Fruit fly (Drosophila melanogaster) whole organism, embryonic: Measurements from ENCODE around the gene CG34026.

ENCODE experiments used
- BEAF-32 ChIP-seq: fragments of 200-800 bp; sonication (Bioruptor generic); optimal IDR thresholded peaks from 3 replicates; lab custom pipeline; 2017; ENCODE audit warnings: missing biosample characterization, missing genetic modification characterization, mild to moderate bottlenecking, moderate library complexity, missing genetic modification reagents
- CG10565 ChIP-seq: fragments of 200-800 bp; sonication (Bioruptor generic); optimal IDR thresholded peaks from 3 replicates; lab custom pipeline; 2016; ENCODE audit warnings: missing biosample characterization, mild to moderate bottlenecking, missing genetic modification characterization
- CG10654 ChIP-seq: fragments of 200-800 bp; sonication (Bioruptor generic); optimal IDR thresholded peaks from 2 replicates; lab custom pipeline; 2016; ENCODE audit warnings: missing biosample characterization, missing genetic modification characterization
- CG15011 ChIP-seq: fragments of 200-800 bp; sonication (Bioruptor generic); optimal IDR thresholded peaks from 3 replicates; lab custom pipeline; 2018; ENCODE audit warnings: missing biosample characterization, mild to moderate bottlenecking, missing genetic modification characterization
- CG1603 ChIP-seq: fragments of 200-800 bp; sonication (Bioruptor generic); optimal IDR thresholded peaks from 2 replicates; lab custom pipeline; 2019; ENCODE audit warnings: missing biosample characterization, mild to moderate bottlenecking, missing genetic modification characterization, moderate library complexity
- CG17359 ChIP-seq: fragments of 200-800 bp; sonication (Bioruptor generic); optimal IDR thresholded peaks from 3 replicates; lab custom pipeline; 2018; ENCODE audit warnings: missing biosample characterization, mild to moderate bottlenecking, missing genetic modification characterization, moderate library complexity
- CG18599 ChIP-seq: fragments of 200-800 bp; sonication (Bioruptor generic); optimal IDR thresholded peaks from 3 replicates; lab custom pipeline; 2017; ENCODE audit warnings: missing biosample characterization, missing genetic modification characterization, mild to moderate bottlenecking, moderate library complexity, missing genetic modification reagents
- CG2129 ChIP-seq: fragments of 200-800 bp; sonication (Bioruptor generic); IDR thresholded peaks from 2 replicates; pipeline ENCODE4 v1.3.6; 2022; ENCODE audit warnings: missing biosample characterization, missing genetic modification characterization; ENCODE audit not compliant: partially characterized antibody
- CG2199 ChIP-seq: fragments of 200-800 bp; sonication (Bioruptor generic); IDR thresholded peaks from 3 replicates; pipeline ENCODE4 v1.3.6; 2022; ENCODE audit warnings: missing biosample characterization, missing genetic modification characterization
- CG2202 ChIP-seq: fragments of 200-800 bp; sonication (Bioruptor generic); optimal IDR thresholded peaks from 2 replicates; lab custom pipeline; 2018; ENCODE audit warnings: missing biosample characterization, mild to moderate bottlenecking, missing genetic modification characterization
- CG32772 ChIP-seq: fragments of 200-800 bp; sonication (Bioruptor generic); IDR thresholded peaks from 2 replicates; pipeline ENCODE4 v1.3.6; 2022; ENCODE audit warnings: missing biosample characterization, missing genetic modification characterization
- CG34422 ChIP-seq: fragments of 200-800 bp; sonication (Bioruptor generic); IDR thresholded peaks from 3 replicates; pipeline ENCODE4 v1.3.6; 2022; ENCODE audit warnings: missing biosample characterization, missing genetic modification characterization
- CG4404 ChIP-seq: fragments of 200-800 bp; sonication (Bioruptor generic); IDR thresholded peaks from 2 replicates; pipeline ENCODE4 v1.3.6; 2022; ENCODE audit warnings: missing biosample characterization, missing genetic modification characterization
- CG6175 ChIP-seq: fragments of 200-800 bp; sonication (Bioruptor generic); IDR thresholded peaks from 3 replicates; pipeline ENCODE4 v1.3.6; 2022; ENCODE audit warnings: missing biosample characterization, missing genetic modification characterization
- CG9215 ChIP-seq: fragments of 200-800 bp; sonication (Bioruptor generic); IDR thresholded peaks from 2 replicates; pipeline ENCODE4 v1.3.6; 2022; ENCODE audit warnings: missing biosample characterization, missing genetic modification characterization
- CG9609 ChIP-seq: fragments of 200-800 bp; sonication (Bioruptor generic); optimal IDR thresholded peaks from 3 replicates; lab custom pipeline; 2016; ENCODE audit warnings: missing biosample characterization, missing genetic modification characterization
- Dad ChIP-seq: fragments of 200-800 bp; sonication (Bioruptor generic); optimal IDR thresholded peaks from 3 replicates; lab custom pipeline; 2016; ENCODE audit warnings: missing biosample characterization, missing genetic modification characterization
- Dek ChIP-seq: fragments of 200-800 bp; sonication (Bioruptor generic); optimal IDR thresholded peaks from 3 replicates; lab custom pipeline; 2019; ENCODE audit warnings: missing biosample characterization, mild to moderate bottlenecking, missing genetic modification characterization, moderate library complexity
- Dp ChIP-seq: fragments of 200-800 bp; sonication (Bioruptor generic); optimal IDR thresholded peaks from 2 replicates; lab custom pipeline; 2018; ENCODE audit warnings: missing biosample characterization, mild to moderate bottlenecking, missing genetic modification characterization, moderate library complexity
- H15 ChIP-seq: fragments of 200-800 bp; sonication (Bioruptor generic); IDR thresholded peaks from 3 replicates; pipeline ENCODE4 v1.3.6; 2022; ENCODE audit warnings: missing biosample characterization, missing genetic modification characterization
- H2.0 ChIP-seq: fragments of 200-800 bp; sonication (Bioruptor generic); IDR thresholded peaks from 2 replicates; pipeline ENCODE4 v1.3.6; 2022; ENCODE audit warnings: missing biosample characterization, missing genetic modification characterization
- MBD-R2 ChIP-seq: fragments of 200-800 bp; sonication (Bioruptor generic); IDR thresholded peaks from 2 replicates; pipeline ENCODE4 v1.3.6; 2022; ENCODE audit warnings: missing biosample characterization, missing genetic modification characterization
- Mes4 ChIP-seq: fragments of 200-800 bp; sonication (Bioruptor generic); optimal IDR thresholded peaks from 2 replicates; lab custom pipeline; 2016; ENCODE audit warnings: missing biosample characterization, missing genetic modification characterization
- Nf-YA ChIP-seq: fragments of 200-800 bp; sonication (Bioruptor generic); IDR thresholded peaks from 2 replicates; pipeline ENCODE4 v1.3.6; 2022; ENCODE audit warnings: missing biosample characterization, missing genetic modification characterization
- Optix ChIP-seq: fragments of 200-800 bp; sonication (Bioruptor generic); IDR thresholded peaks from 3 replicates; pipeline ENCODE4 v1.3.6; 2022; ENCODE audit warnings: missing biosample characterization, missing genetic modification characterization
- Poxn ChIP-seq: fragments of 200-800 bp; sonication (Bioruptor generic); IDR thresholded peaks from 2 replicates; pipeline ENCODE4 v1.3.6; 2022; ENCODE audit warnings: missing biosample characterization, missing genetic modification characterization
- amos ChIP-seq: fragments of 200-800 bp; sonication (Bioruptor generic); IDR thresholded peaks from 2 replicates; pipeline ENCODE4 v1.3.6; 2022; ENCODE audit warnings: missing biosample characterization, missing genetic modification characterization; ENCODE audit not compliant: partially characterized antibody
- cas ChIP-seq: fragments of 200-800 bp; sonication (Bioruptor generic); IDR thresholded peaks from 2 replicates; pipeline ENCODE4 v1.3.6; 2022; ENCODE audit warnings: missing biosample characterization, missing genetic modification characterization
- chn ChIP-seq: fragments of 200-800 bp; sonication (Bioruptor generic); optimal IDR thresholded peaks from 2 replicates; lab custom pipeline; 2016; ENCODE audit warnings: missing biosample characterization, missing genetic modification characterization
- crp ChIP-seq, 2 experiments: fragments of 200-800 bp; sonication (Bioruptor generic); optimal IDR thresholded peaks; 2 replicates in 1 of 2; 3 replicates in 1 of 2; lab custom pipeline; 2017; ENCODE audit warnings: missing biosample characterization in 2 of 2, missing genetic modification characterization in 2 of 2, mild to moderate bottlenecking in 1 of 2, moderate library complexity in 1 of 2
- cwo ChIP-seq: fragments of 200-800 bp; sonication (Bioruptor generic); optimal IDR thresholded peaks from 3 replicates; lab custom pipeline; 2017; ENCODE audit warnings: missing biosample characterization, missing genetic modification characterization, mild to moderate bottlenecking, moderate library complexity, missing genetic modification reagents
- danr ChIP-seq: fragments of 200-800 bp; sonication (Bioruptor generic); IDR thresholded peaks from 2 replicates; pipeline ENCODE4 v1.3.6; 2022; ENCODE audit warnings: missing biosample characterization, missing genetic modification characterization
- dmrt11E ChIP-seq: fragments of 200-800 bp; sonication (Bioruptor generic); optimal IDR thresholded peaks from 3 replicates; lab custom pipeline; 2018; ENCODE audit warnings: missing biosample characterization, mild to moderate bottlenecking, missing genetic modification characterization, moderate library complexity
- gsb-n ChIP-seq: fragments of 200-800 bp; sonication (Bioruptor generic); optimal IDR thresholded peaks from 3 replicates; lab custom pipeline; 2018; ENCODE audit warnings: missing biosample characterization, mild to moderate bottlenecking, missing genetic modification characterization
- lab ChIP-seq: fragments of 200-800 bp; sonication (Bioruptor generic); optimal IDR thresholded peaks from 3 replicates; lab custom pipeline; 2017; ENCODE audit warnings: missing biosample characterization, missing genetic modification characterization, mild to moderate bottlenecking, moderate library complexity, missing genetic modification reagents
- lov ChIP-seq, 2 experiments: fragments of 200-800 bp in 1 of 2; fragments of >200 bp in 1 of 2; sonication (Bioruptor generic) in 1 of 2; IDR thresholded peaks in 1 of 2; optimal IDR thresholded peaks in 1 of 2; 2 replicates in 1 of 2; 3 replicates in 1 of 2; pipeline versions ENCODE4 v1.3.6 to Lab custom; 2017 to 2022; ENCODE audit warnings: missing biosample characterization in 1 of 2, missing genetic modification characterization in 1 of 2
- nom ChIP-seq: fragments of 200-800 bp; sonication (Bioruptor generic); optimal IDR thresholded peaks from 2 replicates; lab custom pipeline; 2017; ENCODE audit warnings: missing biosample characterization, missing genetic modification characterization, mild to moderate bottlenecking, moderate library complexity, missing genetic modification reagents
- oc ChIP-seq: fragments of 200-800 bp; sonication (Bioruptor generic); optimal IDR thresholded peaks from 2 replicates; lab custom pipeline; 2018; ENCODE audit warnings: missing biosample characterization, mild to moderate bottlenecking, missing genetic modification characterization, moderate library complexity
- org-1 ChIP-seq: fragments of 200-800 bp; sonication (Bioruptor generic); optimal IDR thresholded peaks from 2 replicates; lab custom pipeline; 2017; ENCODE audit warnings: missing biosample characterization, missing genetic modification characterization
- pan ChIP-seq, 4 experiments: fragments of >200 bp in 3 of 4; fragments of 200-800 bp in 1 of 4; sonication (Bioruptor generic) in 1 of 4; optimal IDR thresholded peaks in 3 of 4; IDR thresholded peaks in 1 of 4; 2 replicates each; pipeline versions ENCODE4 v1.3.6 to Lab custom; 2017 to 2022; ENCODE audit warnings: missing biosample characterization in 2 of 4, missing genetic modification characterization in 2 of 4, mixed read lengths in 1 of 4
- pfk ChIP-seq: fragments of 200-800 bp; sonication (Bioruptor generic); optimal IDR thresholded peaks from 2 replicates; lab custom pipeline; 2018; ENCODE audit warnings: missing biosample characterization, mild to moderate bottlenecking, missing genetic modification characterization, moderate library complexity
- pros ChIP-seq: fragments of 200-800 bp; sonication (Bioruptor generic); optimal IDR thresholded peaks from 3 replicates; lab custom pipeline; 2019; ENCODE audit warnings: missing biosample characterization, mild to moderate bottlenecking, missing genetic modification characterization, moderate library complexity
- schlank ChIP-seq: fragments of 200-800 bp; sonication (Bioruptor generic); optimal IDR thresholded peaks from 2 replicates; lab custom pipeline; 2018; ENCODE audit warnings: missing biosample characterization, mild to moderate bottlenecking, missing genetic modification characterization
- sima ChIP-seq: fragments of 200-800 bp; sonication (Bioruptor generic); optimal IDR thresholded peaks from 2 replicates; lab custom pipeline; 2016; ENCODE audit warnings: missing biosample characterization, missing genetic modification characterization
- so ChIP-seq: fragments of 200-800 bp; sonication (Bioruptor generic); IDR thresholded peaks from 3 replicates; pipeline ENCODE4 v1.3.6; 2022; ENCODE audit warnings: missing biosample characterization, missing genetic modification characterization
- trem ChIP-seq: fragments of 200-800 bp; optimal IDR thresholded peaks from 3 replicates; lab custom pipeline; 2019; ENCODE audit warnings: missing biosample characterization, mild to moderate bottlenecking, missing genetic modification characterization, moderate library complexity
- trh ChIP-seq: fragments of 200-800 bp; sonication (Bioruptor generic); optimal IDR thresholded peaks from 2 replicates; lab custom pipeline; 2016; ENCODE audit warnings: missing biosample characterization, missing genetic modification characterization
- tx ChIP-seq: fragments of 200-800 bp; sonication (Bioruptor generic); optimal IDR thresholded peaks from 2 replicates; lab custom pipeline; 2016; ENCODE audit warnings: missing biosample characterization, missing genetic modification characterization

CG34026 gene

dm6 chrX:9579918-9580521 lies 46.4 kb downstream of the CG34026 start, which contains the start of gene LPCAT (continued):
- TF ChIP-seq Nf-YA (GFP tag; lab: Robert Waterston, UW) (no peak), lab (peak; percentile 82), CG1603 (tag; lab: Kevin White, UChicago) (peak; percentile 58), lov (optimal IDR thresholded peaks at IDR 0.05; lab: Kevin White, UChicago) (no peak), lov (GFP tag; IDR thresholded peaks at IDR 0.05; lab: Robert Waterston, UW) (peak; percentile 70; the same call in 2 of the 3 replicates), amos (peak; percentile 80; the same call in 1 of the 2 replicates), CG9215 (peak; percentile 72), trem (tag; lab: Kevin White, UChicago) (peak; percentile 40), trh (GFP tag; lab: Kevin White, UChicago) (peak; percentile 54), pfk (GFP tag; lab: Kevin White, UChicago) (peak; percentile 8), H2.0 (GFP tag; lab: Robert Waterston, UW) (peak; percentile 78), gsb-n (tag; lab: Kevin White, UChicago) (no peak), CG15011 (GFP tag; lab: Kevin White, UChicago) (no peak), nom (GFP tag; lab: Kevin White, UChicago) (peak; percentile 1), org-1 (peak; percentile 46), CG32772 (GFP tag; lab: Robert Waterston, UW) (peak; percentile 76), pros (GFP tag; lab: Kevin White, UChicago) (peak; percentile 65), CG10654 (peak; percentile 64), sima (GFP tag; lab: Kevin White, UChicago) (no peak), Dek (tag; lab: Kevin White, UChicago) (no peak), CG2199 (GFP tag; lab: Robert Waterston, UW) (no peak), Dp (GFP tag; lab: Kevin White, UChicago) (peak; percentile 86), CG2202 (tag; lab: Kevin White, UChicago) (no peak), chn (GFP tag; lab: Kevin White, UChicago) (peak; percentile 48), CG6175 (GFP tag; lab: Robert Waterston, UW) (peak; percentile 54; the same call in 1 of the 3 replicates), CG34422 (GFP tag; lab: Robert Waterston, UW) (peak; percentile 81), Optix (GFP tag; lab: Robert Waterston, UW) (no peak), CG18599 (GFP tag; lab: Kevin White, UChicago) (peak; percentile 79), so (GFP tag; lab: Robert Waterston, UW) (no peak; the same call in 2 of the 3 replicates), H15 (0 out of 3 replicates have a peak, but pooled peaks have one; percentile 50), cas (GFP tag; lab: Robert Waterston, UW) (peak; percentile 22; the same call in 1 of the 2 replicates), danr (GFP tag; lab: Robert Waterston, UW) (peak; percentile 66), dmrt11E (tag; lab: Kevin White, UChicago) (peak; percentile 44), schlank (tag; lab: Kevin White, UChicago) (peak; percentile 27), tx (peak; percentile 59), BEAF-32 (GFP tag; lab: Kevin White, UChicago) (peak; percentile 85), CG10565 (GFP tag; lab: Kevin White, UChicago) (no peak), MBD-R2 (peak; percentile 59), pan (optimal IDR thresholded peaks at IDR 0.05; lab: Kevin White, UChicago) (no peak), pan (GFP tag; optimal IDR thresholded peaks at IDR 0.05 in 1 of 2, IDR thresholded peaks at IDR 0.05 in 1 of 2) (peak in 1 of 2 experiments; percentile 69), cwo (GFP tag; lab: Kevin White, UChicago) (peak; percentile 98), CG17359 (tag; lab: Kevin White, UChicago) (peak; percentile 77), oc (no peak), Dad (GFP tag; lab: Kevin White, UChicago) (peak; percentile 82), CG2129 (GFP tag; lab: Robert Waterston, UW) (peak; percentile 59; the same call in 1 of the 2 replicates), Poxn (GFP tag; lab: Robert Waterston, UW) (0 out of 2 replicates have a peak, but pooled peaks have one; percentile 32), crp (GFP tag; optimal IDR thresholded peaks at IDR 0.05; lab: Kevin White, UChicago) (no peak), Mes4 (no peak), CG4404 (GFP tag; lab: Robert Waterston, UW) (peak; percentile 76), CG9609 (peak; percentile 50)
